Worm (Caenorhabditis elegans) whole organism, L4 larva: Measurements from ENCODE around the gene F49C5.10.

Source experiments
- T20F7.1 ChIP-seq: fragments of 200-800 bp; sonication (Bioruptor generic); optimal IDR thresholded peaks from 2 replicates; lab custom pipeline; 2018; ENCODE audit warnings: mild to moderate bottlenecking, missing genetic modification characterization, missing compliant biosample characterization
- aly-2 ChIP-seq: sonication (generic microtip); optimal IDR thresholded peaks from 2 replicates; lab custom pipeline; 2018; ENCODE audit warnings: missing biosample characterization, missing genetic modification characterization
- ceh-82 ChIP-seq: sonication (generic microtip); optimal IDR thresholded peaks from 2 replicates; lab custom pipeline; 2017; ENCODE audit warnings: missing biosample characterization, missing genetic modification characterization
- egl-27 ChIP-seq: sonication (generic microtip); optimal IDR thresholded peaks from 3 replicates; lab custom pipeline; 2017; ENCODE audit warnings: missing biosample characterization, missing genetic modification reagents, missing genetic modification characterization
- jun-1 ChIP-seq: fragments of 150-350 bp; optimal IDR thresholded peaks from 2 replicates; lab custom pipeline; 2014; ENCODE audit warnings: missing biosample characterization, missing genetic modification reagents, missing genetic modification characterization
- lsy-2 ChIP-seq, 2 experiments: fragments of 150-350 bp in 1 of 2; sonication (generic microtip) in 1 of 2; optimal IDR thresholded peaks; 2 replicates each; lab custom pipeline; 2014 to 2017; ENCODE audit warnings: missing biosample characterization in 2 of 2, missing genetic modification characterization in 2 of 2
- snpc-4 ChIP-seq: fragments of 150-350 bp; optimal IDR thresholded peaks from 2 replicates; lab custom pipeline; 2014; ENCODE audit warnings: missing biosample characterization, missing genetic modification characterization
- zag-1 ChIP-seq: fragments of 150-350 bp; optimal IDR thresholded peaks from 2 replicates; lab custom pipeline; 2014; ENCODE audit warnings: missing biosample characterization, missing genetic modification characterization
- zip-11 ChIP-seq: fragments of 200-800 bp; sonication (Bioruptor generic); IDR thresholded peaks from 2 replicates; pipeline ENCODE4 v1.3.6; 2022; ENCODE audit warnings: missing genetic modification characterization, missing compliant biosample characterization

DNA sequence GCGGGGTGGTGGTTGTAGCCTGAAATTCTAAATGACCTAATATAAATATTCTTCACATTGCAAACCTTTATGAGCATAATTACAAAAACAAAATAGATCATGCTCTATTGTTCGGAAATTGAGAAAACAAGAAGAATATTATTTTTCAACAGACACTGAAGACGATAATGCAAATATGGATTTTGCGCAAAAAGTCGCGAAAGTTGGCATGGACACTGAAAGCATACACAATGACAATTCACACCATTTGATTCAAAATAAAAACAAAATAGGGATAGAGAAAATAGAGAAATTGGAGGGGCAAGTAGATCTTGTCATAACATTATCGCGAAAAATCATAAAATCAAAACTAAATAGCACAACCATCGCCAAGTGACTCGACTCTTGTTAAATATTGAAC, 26.2 kb downstream of the F49C5.10 start, which contains the start of gene Y38E10A.35:
- TF ChIP-seq aly-2 (tag; lab: Kevin White, UChicago) (no peak), egl-27 (tag; lab: Kevin White, UChicago) (no peak), zip-11 (GFP tag; lab: Robert Waterston, UW) (no peak), zag-1 (tag; lab: Kevin White, UChicago) (no peak), snpc-4 (no peak), jun-1 (tag; lab: Kevin White, UChicago) (no peak), T20F7.1 (GFP tag; lab: Kevin White, UChicago) (no peak), lsy-2 (tag; optimal IDR thresholded peaks at IDR 0.05; lab: Kevin White, UChicago) (no peak), ceh-82 (tag; lab: Kevin White, UChicago) (no peak)
